Fruit fly (Drosophila melanogaster): Measurements from ENCODE around the gene Ufd4.

The Ufd4 gene

dm6 chr2L:10292066-10292560 lies at the start of gene Ufd4:
Ufd4 (minus strand) TSS chr2L:10292365.
- TF ChIP-seq Myc (optimal IDR thresholded peaks at IDR 0.05) (no peak), insv (optimal IDR thresholded peaks at IDR 0.05) (no peak), h (optimal IDR thresholded peaks at IDR 0.05) (no peak), ttk (optimal IDR thresholded peaks at IDR 0.05) (no peak), Sin3A (optimal IDR thresholded peaks at IDR 0.05) (no peak), psq (optimal IDR thresholded peaks at IDR 0.05) (no peak)

DNA sequence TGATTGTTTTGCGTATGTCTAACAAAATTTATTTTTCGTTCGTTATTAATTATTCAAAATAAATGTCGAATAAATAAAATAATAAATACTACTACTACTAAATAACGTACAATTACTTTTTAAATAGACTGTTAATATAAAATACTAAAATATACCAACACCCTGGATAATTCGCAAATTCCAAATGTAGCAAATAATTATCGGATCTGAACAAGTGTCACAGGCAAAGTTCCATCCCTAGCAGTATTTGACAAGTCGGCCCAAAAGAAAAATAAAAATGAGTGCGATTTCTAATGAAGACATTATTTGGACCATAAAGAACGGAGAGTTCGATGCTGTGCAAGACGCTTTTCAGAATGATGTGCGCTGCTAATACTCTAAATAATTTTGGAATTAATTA lies 49.2 kb upstream of the Ufd4 start, which contains the start of gene CG31715:
Gene CG31715 (plus strand): TSS at position 212 of the 400 bp plus-strand sequence.
- TF ChIP-seq Myc (optimal IDR thresholded peaks at IDR 0.05) (no peak), h (optimal IDR thresholded peaks at IDR 0.05) (no peak), ttk (optimal IDR thresholded peaks at IDR 0.05) (no peak), insv (optimal IDR thresholded peaks at IDR 0.05) (no peak), Sin3A (optimal IDR thresholded peaks at IDR 0.05) (no peak), psq (optimal IDR thresholded peaks at IDR 0.05) (no peak)

DNA sequence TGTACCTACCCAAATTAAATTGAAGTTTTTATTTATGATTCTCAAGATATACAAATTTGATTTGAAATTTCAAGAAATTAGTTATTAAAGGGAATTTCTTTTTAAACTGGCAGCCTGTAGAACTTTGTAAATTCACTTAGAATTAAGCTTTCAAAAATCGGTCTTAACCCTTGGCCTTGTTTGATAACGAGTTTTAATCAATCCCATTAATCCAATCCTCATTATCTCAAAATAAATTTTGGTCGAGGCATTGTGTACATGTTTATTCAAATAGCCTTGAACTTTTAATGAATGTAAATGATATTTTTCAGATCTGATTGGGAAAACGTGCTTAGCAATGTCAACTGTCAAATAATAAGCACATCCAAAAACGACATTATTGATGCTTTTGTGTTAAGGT lies 47.7 kb upstream of the Ufd4 start:
- TF ChIP-seq Myc (optimal IDR thresholded peaks at IDR 0.05) (no peak), ttk (optimal IDR thresholded peaks at IDR 0.05) (no peak), psq (optimal IDR thresholded peaks at IDR 0.05) (no peak), h (optimal IDR thresholded peaks at IDR 0.05) (no peak), insv (optimal IDR thresholded peaks at IDR 0.05) (no peak), Sin3A (optimal IDR thresholded peaks at IDR 0.05) (no peak)

DNA sequence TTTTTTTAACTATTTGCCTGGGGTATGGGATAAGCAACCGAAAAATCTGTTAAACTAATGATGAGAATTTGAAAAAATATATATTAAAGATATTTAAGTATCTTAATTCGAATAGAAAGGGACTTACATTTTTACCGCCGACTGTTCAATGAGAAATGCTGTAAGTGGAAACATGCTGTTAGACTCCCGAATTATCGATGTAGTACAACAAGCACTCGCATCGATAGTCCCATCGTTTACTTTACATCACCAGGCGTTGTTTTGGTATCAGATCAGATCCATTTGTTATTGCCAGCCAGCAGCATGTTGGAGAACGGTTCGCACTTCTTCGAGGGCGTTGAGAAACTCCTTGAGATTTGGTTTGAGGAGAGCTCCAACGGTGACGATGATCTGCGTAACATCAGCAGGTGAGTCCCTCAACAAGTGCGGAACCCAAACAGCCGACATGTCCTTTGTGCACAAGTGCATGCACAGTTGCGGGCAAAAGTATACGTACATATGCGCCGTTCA lies 47.1 kb upstream of the Ufd4 start, which contains the start of gene SamDC:
Gene SamDC (plus strand): TSS at position 246 of the 510 bp plus-strand sequence.
- TF ChIP-seq Myc (optimal IDR thresholded peaks at IDR 0.05) (no peak), Sin3A (optimal IDR thresholded peaks at IDR 0.05) (no peak), insv (optimal IDR thresholded peaks at IDR 0.05) (no peak), h (optimal IDR thresholded peaks at IDR 0.05) (no peak), psq (optimal IDR thresholded peaks at IDR 0.05) (no peak)

- no peak for TF ChIP-seq Sin3A (optimal IDR thresholded peaks at IDR 0.05)
- no peak for TF ChIP-seq insv (optimal IDR thresholded peaks at IDR 0.05)
- TF ChIP-seq Myc (optimal IDR thresholded peaks at IDR 0.05): no peak
- TF ChIP-seq h (optimal IDR thresholded peaks at IDR 0.05): no peak
- TF ChIP-seq psq (optimal IDR thresholded peaks at IDR 0.05): no peak
- TF ChIP-seq ttk (optimal IDR thresholded peaks at IDR 0.05): no peak
Measured at dm6 chr2L:10334854-10335277, 42.7 kb upstream of the Ufd4 start.

DNA sequence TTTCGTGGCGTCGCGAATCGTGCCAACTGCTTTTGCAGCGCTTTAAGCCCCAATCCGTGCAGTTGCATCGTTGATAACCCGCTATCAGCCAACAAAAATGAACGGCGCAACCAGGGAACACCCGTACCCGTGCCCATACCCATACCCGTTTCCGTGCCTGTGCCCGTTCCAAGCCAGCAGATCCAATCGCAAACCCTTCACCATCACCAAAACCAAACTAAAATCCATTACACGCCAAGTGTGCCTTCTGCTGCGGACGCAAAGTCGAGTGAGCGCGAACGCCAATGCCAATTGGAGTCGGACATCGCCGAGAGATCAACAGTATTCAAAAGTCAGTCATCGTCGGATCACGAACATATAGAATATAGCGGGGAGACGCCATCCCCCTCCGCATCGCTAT lies 42.0 kb upstream of the Ufd4 start:
- TF ChIP-seq Myc (optimal IDR thresholded peaks at IDR 0.05) (no peak), psq (optimal IDR thresholded peaks at IDR 0.05) (no peak), insv (optimal IDR thresholded peaks at IDR 0.05) (no peak), h (optimal IDR thresholded peaks at IDR 0.05) (no peak), ttk (optimal IDR thresholded peaks at IDR 0.05) (no peak), Sin3A (optimal IDR thresholded peaks at IDR 0.05) (no peak)

- no peak for TF ChIP-seq insv (optimal IDR thresholded peaks at IDR 0.05)
- TF ChIP-seq Myc (optimal IDR thresholded peaks at IDR 0.05): no peak
- TF ChIP-seq h (optimal IDR thresholded peaks at IDR 0.05): no peak
- TF ChIP-seq Sin3A (optimal IDR thresholded peaks at IDR 0.05): no peak
- TF ChIP-seq ttk (optimal IDR thresholded peaks at IDR 0.05): no peak
- TF ChIP-seq psq (optimal IDR thresholded peaks at IDR 0.05): no peak
Measured at dm6 chr2L:10333091-10333991, 41.2 kb upstream of the Ufd4 start, which contains the start of gene GATAd. GATAd (plus strand) TSS chr2L:10333734.

dm6 chr2L:10331066-10331847 lies 39.1 kb upstream of the Ufd4 start, which contains the start of the genes Schip1 and Cox10:
Schip1 (minus strand) TSS chr2L:10331116.
Cox10 (plus strand) TSS chr2L:10331471.
- TF ChIP-seq insv (optimal IDR thresholded peaks at IDR 0.05): no peak
- TF ChIP-seq h (optimal IDR thresholded peaks at IDR 0.05): no peak
- no peak for TF ChIP-seq Sin3A (optimal IDR thresholded peaks at IDR 0.05)
- no peak for TF ChIP-seq Myc (optimal IDR thresholded peaks at IDR 0.05)
- no peak for TF ChIP-seq ttk (optimal IDR thresholded peaks at IDR 0.05)
- no peak for TF ChIP-seq psq (optimal IDR thresholded peaks at IDR 0.05)

dm6 chr2L:10327790-10328189 lies 35.6 kb upstream of the Ufd4 start, which contains the start of gene RnrL:
RnrL (minus strand) TSS chr2L:10327943.
- TF ChIP-seq h (optimal IDR thresholded peaks at IDR 0.05) (no peak), Myc (optimal IDR thresholded peaks at IDR 0.05) (no peak), Sin3A (optimal IDR thresholded peaks at IDR 0.05) (no peak), insv (optimal IDR thresholded peaks at IDR 0.05) (no peak), ttk (optimal IDR thresholded peaks at IDR 0.05) (no peak), psq (optimal IDR thresholded peaks at IDR 0.05) (no peak)

- TF ChIP-seq psq (optimal IDR thresholded peaks at IDR 0.05): no peak
- TF ChIP-seq h (optimal IDR thresholded peaks at IDR 0.05): no peak
- TF ChIP-seq insv (optimal IDR thresholded peaks at IDR 0.05): no peak
- no peak for TF ChIP-seq ttk (optimal IDR thresholded peaks at IDR 0.05)
- TF ChIP-seq Sin3A (optimal IDR thresholded peaks at IDR 0.05): no peak
- no peak for TF ChIP-seq Myc (optimal IDR thresholded peaks at IDR 0.05)
Measured at dm6 chr2L:10322773-10323487, 30.8 kb upstream of the Ufd4 start, which contains the start of gene CG5381. CG5381 (minus strand) TSS chr2L:10323102.

- TF ChIP-seq psq (optimal IDR thresholded peaks at IDR 0.05): no peak
- no peak for TF ChIP-seq Sin3A (optimal IDR thresholded peaks at IDR 0.05)
- no peak for TF ChIP-seq ttk (optimal IDR thresholded peaks at IDR 0.05)
- no peak for TF ChIP-seq h (optimal IDR thresholded peaks at IDR 0.05)
- TF ChIP-seq insv (optimal IDR thresholded peaks at IDR 0.05): no peak
- TF ChIP-seq Myc (optimal IDR thresholded peaks at IDR 0.05): no peak
Measured at dm6 chr2L:10322176-10322575, 30.0 kb upstream of the Ufd4 start, which contains the start of gene CG4995. CG4995 (plus strand) TSS chr2L:10322476.
